Worm (Caenorhabditis elegans) whole organism, L4/young adult: ENCODE data around the gene dyf-2.
A peak's percentile ranks its signal among the peaks of the same experiment; 100 is the strongest.

Experiments
- W03F9.2 ChIP-seq: fragments of 150-350 bp; optimal IDR thresholded peaks from 2 replicates; lab custom pipeline; 2014; ENCODE audit warnings: missing biosample characterization, missing genetic modification characterization
- dao-5 ChIP-seq: sonication (generic microtip); optimal IDR thresholded peaks from 2 replicates; lab custom pipeline; 2016; ENCODE audit warnings: missing genotype, missing genetic modification characterization, moderate library complexity, missing compliant biosample characterization
- him-1 ChIP-seq: sonication (generic microtip); optimal IDR thresholded peaks from 2 replicates; lab custom pipeline; 2016; ENCODE audit warnings: missing genotype, missing genetic modification reagents, missing genetic modification characterization, missing compliant biosample characterization

dyf-2 gene

ce11 chrIII:13654950-13655349, 31.3 kb downstream of the dyf-2 start:
- no peak for TF ChIP-seq him-1 (tag; lab: Kevin White, UChicago)
- TF ChIP-seq W03F9.2 = no peak
- no peak for TF ChIP-seq dao-5 (tag; lab: Kevin White, UChicago)

ce11 chrIII:13652708-13653107, 33.5 kb downstream of the dyf-2 start:
- TF ChIP-seq W03F9.2 (no peak), him-1 (tag; lab: Kevin White, UChicago) (no peak), dao-5 (tag; lab: Kevin White, UChicago) (no peak)

ce11 chrIII:13652010-13652409, 34.2 kb downstream of the dyf-2 start:
- TF ChIP-seq him-1 (tag; lab: Kevin White, UChicago) (no peak), W03F9.2 (no peak), dao-5 (tag; lab: Kevin White, UChicago) (no peak)

ce11 chrIII:13651414-13651813, 34.8 kb downstream of the dyf-2 start:
- no peak for TF ChIP-seq him-1 (tag; lab: Kevin White, UChicago)
- no peak for TF ChIP-seq dao-5 (tag; lab: Kevin White, UChicago)
- TF ChIP-seq W03F9.2 = no peak

- TF ChIP-seq dao-5 (tag; lab: Kevin White, UChicago) (no peak), him-1 (tag; lab: Kevin White, UChicago) (no peak), W03F9.2 (no peak)
Observed at ce11 chrIII:13648540-13648939, 37.7 kb downstream of the dyf-2 start.

ce11 chrIII:13645885-13646488, 40.3 kb downstream of the dyf-2 start:
- TF ChIP-seq him-1 (tag; lab: Kevin White, UChicago) = no peak
- no peak for TF ChIP-seq W03F9.2
- no peak for TF ChIP-seq dao-5 (tag; lab: Kevin White, UChicago)

ce11 chrIII:13644279-13644678, 42.0 kb downstream of the dyf-2 start:
- TF ChIP-seq dao-5 (tag; lab: Kevin White, UChicago) (no peak), W03F9.2 (no peak), him-1 (tag; lab: Kevin White, UChicago) (no peak)

- TF ChIP-seq W03F9.2 (peak; percentile 98), dao-5 (tag; lab: Kevin White, UChicago) (peak; percentile 68), him-1 (tag; lab: Kevin White, UChicago) (peak; percentile 96)
Observed at ce11 chrIII:13643534-13643933, 42.7 kb downstream of the dyf-2 start, which contains the start of the genes drr-2 and set-16. Gene drr-2 (minus strand): TSS chrIII:13643570. Gene set-16 (plus strand): TSS chrIII:13643916.

- TF ChIP-seq dao-5 (tag; lab: Kevin White, UChicago) (no peak), W03F9.2 (no peak), him-1 (tag; lab: Kevin White, UChicago) (no peak)
Observed at ce11 chrIII:13642776-13643175, 43.5 kb downstream of the dyf-2 start.

- TF ChIP-seq him-1 (tag; lab: Kevin White, UChicago) (no peak), W03F9.2 (no peak), dao-5 (tag; lab: Kevin White, UChicago) (no peak)
Observed at ce11 chrIII:13642227-13642626, 44.0 kb downstream of the dyf-2 start, which contains the start of gene T12D8.10. Gene T12D8.10 (minus strand): TSS chrIII:13642327.

- TF ChIP-seq him-1 (tag; lab: Kevin White, UChicago) (no peak), dao-5 (tag; lab: Kevin White, UChicago) (no peak), W03F9.2 (no peak)
Observed at ce11 chrIII:13641588-13641987, 44.7 kb downstream of the dyf-2 start, which contains the start of gene acbp-5. Gene acbp-5 (minus strand): TSS chrIII:13641688.

ce11 chrIII:13640869-13641268, 45.4 kb downstream of the dyf-2 start:
- TF ChIP-seq W03F9.2 = no peak
- no peak for TF ChIP-seq dao-5 (tag; lab: Kevin White, UChicago)
- no peak for TF ChIP-seq him-1 (tag; lab: Kevin White, UChicago)

ce11 chrIII:13640003-13640499, 46.2 kb downstream of the dyf-2 start:
- no peak for TF ChIP-seq dao-5 (tag; lab: Kevin White, UChicago)
- TF ChIP-seq him-1 (tag; lab: Kevin White, UChicago) = no peak
- no peak for TF ChIP-seq W03F9.2

- TF ChIP-seq W03F9.2 (no peak), dao-5 (tag; lab: Kevin White, UChicago) (no peak), him-1 (tag; lab: Kevin White, UChicago) (no peak)
Observed at ce11 chrIII:13637681-13638080, 48.6 kb downstream of the dyf-2 start.
